Worm (Caenorhabditis elegans): Measurements from ENCODE around the gene srh-18.

DNA sequence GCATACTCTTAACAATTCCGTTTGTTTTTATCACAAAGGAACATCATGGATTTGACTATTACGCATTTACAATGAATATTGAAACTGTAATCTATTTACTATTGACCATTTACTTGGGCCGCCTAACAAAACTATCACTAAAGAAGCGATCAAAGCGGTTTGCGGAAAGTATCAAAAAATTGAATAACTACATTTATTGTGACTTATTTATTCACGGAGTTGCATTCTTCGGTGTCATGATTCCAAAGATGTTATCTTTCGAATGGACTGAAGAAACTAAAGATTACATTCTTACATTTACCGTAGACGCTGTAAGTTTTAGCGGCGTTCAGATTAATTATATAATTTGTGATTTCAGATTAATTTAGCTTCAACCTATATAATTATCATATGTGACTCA, 46.0 kb downstream of the srh-18 start:
- TF ChIP-seq elt-1 (tag; optimal IDR thresholded peaks at IDR 0.05; ENCODE audit: borderline replicate concordance, insufficient read depth) (no peak), mep-1 (tag; optimal IDR thresholded peaks at IDR 0.05) (no peak), unc-62 (GFP tag; optimal IDR thresholded peaks at IDR 0.05) (no peak), ces-1 (GFP tag; optimal IDR thresholded peaks at IDR 0.05) (no peak), unc-39 (tag; optimal IDR thresholded peaks at IDR 0.05) (no peak), pha-4 (tag; optimal IDR thresholded peaks at IDR 0.05) (no peak)
